Worm (Caenorhabditis elegans) whole organism, L1 larva: ENCODE measurements around the gene rcq-5.

Experiments used
- ceh-63 ChIP-seq: fragments of 200-800 bp; sonication (Bioruptor generic); optimal IDR thresholded peaks from 2 replicates; lab custom pipeline; 2018; ENCODE audit warnings: mild to moderate bottlenecking, missing genetic modification characterization, missing compliant biosample characterization
- elt-2 ChIP-seq: sonication (generic microtip); optimal IDR thresholded peaks from 2 replicates; lab custom pipeline; 2016; ENCODE audit warnings: missing genetic modification characterization, mild to moderate bottlenecking, inconsistent platforms, missing compliant biosample characterization, missing genetic modification reagents
- elt-3 ChIP-seq, 6 experiments: fragments of 150-350 bp in 1 of 6; sonication (generic microtip); optimal IDR thresholded peaks; 2 replicates each; lab custom pipeline; 2017 to 2018; ENCODE audit warnings: missing biosample characterization in 6 of 6, missing genetic modification characterization in 6 of 6, inconsistent platforms in 1 of 6
- mab-9 ChIP-seq: fragments of 200-800 bp; sonication (Bioruptor generic); IDR thresholded peaks from 2 replicates; pipeline ENCODE4 v1.3.6; 2022; ENCODE audit warnings: missing genetic modification reagents, missing genetic modification characterization, missing compliant biosample characterization
- mep-1 ChIP-seq: fragments of 150-350 bp; optimal IDR thresholded peaks from 2 replicates; lab custom pipeline; 2014; ENCODE audit warnings: missing biosample characterization, missing genetic modification characterization
- nhr-28 ChIP-seq: fragments of 150-350 bp; optimal IDR thresholded peaks from 2 replicates; lab custom pipeline; 2014; ENCODE audit warnings: missing biosample characterization, missing genetic modification characterization
- sptf-1 ChIP-seq: fragments of 150-350 bp; optimal IDR thresholded peaks from 2 replicates; lab custom pipeline; 2014; ENCODE audit warnings: missing biosample characterization, missing genetic modification characterization

rcq-5 gene

DNA sequence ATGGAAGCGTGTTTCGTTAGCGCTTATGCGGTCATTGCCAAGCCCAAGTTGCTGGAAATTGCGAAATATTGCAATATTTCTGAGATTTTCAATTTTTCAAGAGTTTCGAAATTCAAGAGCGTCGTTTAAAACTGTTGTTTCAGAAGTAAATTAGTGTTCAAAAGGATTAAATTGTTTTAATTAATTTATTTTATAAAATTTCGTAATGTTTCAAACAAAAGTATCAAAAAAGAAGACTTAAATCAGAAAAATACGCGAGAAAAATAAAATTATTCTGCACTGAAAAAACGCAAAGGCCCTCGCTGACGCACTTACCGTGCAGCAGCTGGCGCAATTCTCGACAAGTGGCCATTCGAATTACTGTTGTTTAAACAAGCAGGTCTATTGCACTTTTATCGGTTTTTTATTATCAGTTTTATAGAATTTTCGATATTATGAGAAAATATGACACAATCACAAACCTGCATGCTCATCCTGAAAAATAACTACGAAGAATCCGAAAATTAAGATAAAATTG, 53.7 kb downstream of the rcq-5 start, which contains the start of gene tif-1A (continued):
- TF ChIP-seq sptf-1 (tag; lab: Kevin White, UChicago) = no peak
- TF ChIP-seq nhr-28 (tag; lab: Kevin White, UChicago) = no peak
- peak in 3 of 6 experiments; percentile 3 to 74 (median 56) for TF ChIP-seq elt-3 (tag; optimal IDR thresholded peaks at IDR 0.05; lab: Kevin White, UChicago)
- TF ChIP-seq ceh-63 (GFP tag; lab: Kevin White, UChicago) = no peak
- TF ChIP-seq mab-9 (GFP tag; lab: Robert Waterston, UW) = no peak
- TF ChIP-seq mep-1 (tag; lab: Kevin White, UChicago) = peak; percentile 97
- peak; percentile 90 for TF ChIP-seq elt-2
